Worm (Caenorhabditis elegans) whole organism, young adult: ENCODE results near the gene K11H3.8.
A peak's percentile ranks its signal among the peaks of the same experiment; 100 is the strongest.

Experiments used
- B0261.1 ChIP-seq: sonication (generic microtip); optimal IDR thresholded peaks from 2 replicates; lab custom pipeline; 2016; ENCODE audit warnings: mild to moderate bottlenecking, missing genetic modification characterization, moderate library complexity, missing compliant biosample characterization
- C06A6.2 ChIP-seq: fragments of 200-800 bp; sonication (Bioruptor generic); conservative IDR thresholded peaks from 2 replicates; pipeline ENCODE4 v1.3.6; 2022; ENCODE audit warnings: missing genetic modification characterization, missing compliant biosample characterization
- F49E8.2 ChIP-seq: sonication (generic microtip); optimal IDR thresholded peaks from 3 replicates; lab custom pipeline; 2017; ENCODE audit warnings: missing genetic modification characterization, mild to moderate bottlenecking, missing compliant biosample characterization, antibody characterized with exemption, moderate library complexity; ENCODE audit not compliant: insufficient read depth
- F55B11.4 ChIP-seq: sonication (generic microtip); optimal IDR thresholded peaks from 2 replicates; lab custom pipeline; 2016; ENCODE audit warnings: missing compliant biosample characterization, missing genetic modification characterization, borderline replicate concordance; ENCODE audit not compliant: insufficient read depth
- K11D2.4 ChIP-seq: fragments of 200-800 bp; sonication (Bioruptor generic); IDR thresholded peaks from 2 replicates; pipeline ENCODE4 v1.3.6; 2022; ENCODE audit warnings: missing genetic modification reagents, missing genetic modification characterization, missing compliant biosample characterization
- K12H6.12 ChIP-seq: fragments of 200-800 bp; sonication (Bioruptor generic); optimal IDR thresholded peaks from 2 replicates; lab custom pipeline; 2018; ENCODE audit warnings: mild to moderate bottlenecking, missing genetic modification characterization, missing compliant biosample characterization
- T07F8.4 ChIP-seq: sonication (generic microtip); optimal IDR thresholded peaks from 2 replicates; lab custom pipeline; 2016; ENCODE audit warnings: mild to moderate bottlenecking, missing genetic modification characterization, moderate library complexity, missing compliant biosample characterization
- T26A5.8 ChIP-seq: sonication (generic microtip); optimal IDR thresholded peaks from 2 replicates; lab custom pipeline; 2016; ENCODE audit warnings: missing genetic modification characterization, missing compliant biosample characterization
- Y53F4B.3 ChIP-seq: fragments of 200-800 bp; sonication (Bioruptor generic); IDR thresholded peaks from 2 replicates; pipeline ENCODE4 v1.3.6; 2022; ENCODE audit warnings: missing genetic modification reagents, missing genetic modification characterization, missing compliant biosample characterization
- Y79H2A.3 ChIP-seq: fragments of 200-800 bp; sonication (Bioruptor generic); conservative IDR thresholded peaks from 2 replicates; pipeline ENCODE4 v1.3.6; 2022; ENCODE audit warnings: missing genetic modification reagents, missing genetic modification characterization, missing compliant biosample characterization
- ZK185.1 ChIP-seq: sonication (generic microtip); optimal IDR thresholded peaks from 2 replicates; lab custom pipeline; 2016; ENCODE audit warnings: mild to moderate bottlenecking, missing genetic modification characterization, missing compliant biosample characterization; ENCODE audit not compliant: poor library complexity, severe bottlenecking
- akir-1 ChIP-seq: fragments of 200-800 bp; sonication (Bioruptor generic); optimal IDR thresholded peaks from 2 replicates; lab custom pipeline; 2018; ENCODE audit warnings: mild to moderate bottlenecking, missing genetic modification characterization, moderate library complexity, missing compliant biosample characterization
- athp-1 ChIP-seq: sonication (generic microtip); optimal IDR thresholded peaks from 2 replicates; lab custom pipeline; 2017; ENCODE audit warnings: mild to moderate bottlenecking, missing genetic modification characterization, missing compliant biosample characterization
- attf-5 ChIP-seq: fragments of 200-800 bp; sonication (Bioruptor generic); optimal IDR thresholded peaks from 2 replicates; lab custom pipeline; 2018; ENCODE audit warnings: mild to moderate bottlenecking, missing genetic modification characterization, missing compliant biosample characterization
- bed-1 ChIP-seq: fragments of 200-800 bp; sonication (Bioruptor generic); IDR thresholded peaks from 2 replicates; pipeline ENCODE4 v1.3.6; 2022; ENCODE audit warnings: missing genetic modification reagents, missing genetic modification characterization, missing compliant biosample characterization
- ceh-91 ChIP-seq: fragments of 200-800 bp; sonication (Bioruptor generic); IDR thresholded peaks from 2 replicates; pipeline ENCODE4 v1.3.6; 2022; ENCODE audit warnings: missing genetic modification reagents, missing genetic modification characterization, missing compliant biosample characterization
- dox-1 ChIP-seq: fragments of 200-800 bp; sonication (Bioruptor generic); IDR thresholded peaks from 2 replicates; pipeline ENCODE4 v1.3.6; 2022; ENCODE audit warnings: missing genetic modification reagents, missing genetic modification characterization, missing compliant biosample characterization
- dpl-1 ChIP-seq: fragments of 150-350 bp; optimal IDR thresholded peaks from 2 replicates; lab custom pipeline; 2014; ENCODE audit warnings: missing biosample characterization, missing genetic modification reagents, missing genetic modification characterization
- efl-1 ChIP-seq: fragments of 150-350 bp; optimal IDR thresholded peaks from 2 replicates; lab custom pipeline; 2014; ENCODE audit warnings: missing biosample characterization, missing genetic modification reagents, missing genetic modification characterization
- egl-44 ChIP-seq: fragments of 200-800 bp; sonication (Bioruptor generic); IDR thresholded peaks from 2 replicates; pipeline ENCODE4 v1.3.6; 2022; ENCODE audit warnings: missing genetic modification reagents, missing genetic modification characterization, missing compliant biosample characterization
- gei-17 ChIP-seq: fragments of 200-800 bp; sonication (Bioruptor generic); optimal IDR thresholded peaks from 2 replicates; lab custom pipeline; 2018; ENCODE audit warnings: mild to moderate bottlenecking, missing genetic modification characterization, missing compliant biosample characterization
- him-1 ChIP-seq: sonication (generic microtip); optimal IDR thresholded peaks from 2 replicates; lab custom pipeline; 2016; ENCODE audit warnings: missing genotype, missing genetic modification reagents, missing genetic modification characterization, missing compliant biosample characterization
- hlh-12 ChIP-seq: sonication (generic microtip); optimal IDR thresholded peaks from 2 replicates; lab custom pipeline; 2016; ENCODE audit warnings: missing genetic modification characterization, missing compliant biosample characterization
- hmg-1.2 ChIP-seq: fragments of 200-800 bp; sonication (Bioruptor generic); IDR thresholded peaks from 2 replicates; pipeline ENCODE4 v1.3.6; 2022; ENCODE audit warnings: missing genetic modification reagents, missing genetic modification characterization, missing compliant biosample characterization
- hmg-20 ChIP-seq: fragments of 200-800 bp; sonication (Bioruptor generic); IDR thresholded peaks from 2 replicates; pipeline ENCODE4 v1.3.6; 2022; ENCODE audit warnings: missing genetic modification reagents, missing genetic modification characterization, missing compliant biosample characterization
- let-607 ChIP-seq, 2 experiments: fragments of 200-800 bp in 1 of 2; sonication (Bioruptor generic) in 1 of 2; sonication (generic microtip) in 1 of 2; optimal IDR thresholded peaks; 2 replicates each; lab custom pipeline; 2016 to 2018; ENCODE audit warnings: mild to moderate bottlenecking in 2 of 2, missing compliant biosample characterization in 2 of 2, missing genetic modification characterization in 2 of 2, moderate library complexity in 2 of 2, missing genotype in 1 of 2
- lin-54 ChIP-seq: fragments of 200-800 bp; sonication (Bioruptor generic); optimal IDR thresholded peaks from 2 replicates; lab custom pipeline; 2018; ENCODE audit warnings: mild to moderate bottlenecking, missing genetic modification characterization, missing compliant biosample characterization
- lsy-27 ChIP-seq: sonication (generic microtip); optimal IDR thresholded peaks from 2 replicates; lab custom pipeline; 2017; ENCODE audit warnings: missing genetic modification characterization, mild to moderate bottlenecking, missing compliant biosample characterization, antibody characterized with exemption, missing genotype, borderline replicate concordance; ENCODE audit not compliant: insufficient read depth
- madf-3 ChIP-seq: fragments of 200-800 bp; sonication (Bioruptor generic); IDR thresholded peaks from 2 replicates; pipeline ENCODE4 v1.3.6; 2022; ENCODE audit warnings: missing genetic modification reagents, missing genetic modification characterization, missing compliant biosample characterization
- madf-6 ChIP-seq: fragments of 200-800 bp; sonication (Bioruptor generic); IDR thresholded peaks from 2 replicates; pipeline ENCODE4 v1.3.6; 2022; ENCODE audit warnings: missing genetic modification reagents, missing genetic modification characterization, missing compliant biosample characterization
- mes-4 ChIP-seq: sonication (generic microtip); optimal IDR thresholded peaks from 2 replicates; lab custom pipeline; 2016; ENCODE audit warnings: missing genotype, missing genetic modification characterization, missing compliant biosample characterization
- nhr-179 ChIP-seq: sonication (generic microtip); optimal IDR thresholded peaks from 2 replicates; lab custom pipeline; 2016; ENCODE audit warnings: mild to moderate bottlenecking, missing genetic modification characterization, missing compliant biosample characterization
- nhr-27 ChIP-seq: fragments of 200-800 bp; sonication (Bioruptor generic); optimal IDR thresholded peaks from 2 replicates; lab custom pipeline; 2018; ENCODE audit warnings: mild to moderate bottlenecking, missing genetic modification characterization, moderate library complexity, missing compliant biosample characterization
- pbrm-1 ChIP-seq: fragments of 200-800 bp; sonication (Bioruptor generic); IDR thresholded peaks from 2 replicates; pipeline ENCODE4 v1.3.6; 2022; ENCODE audit warnings: missing genetic modification reagents, missing genetic modification characterization, missing compliant biosample characterization
- pha-4 ChIP-seq: fragments of 150-350 bp; sonication (generic microtip); optimal IDR thresholded peaks from 2 replicates; lab custom pipeline; 2014; ENCODE audit warnings: missing biosample characterization, missing genetic modification reagents, missing genetic modification characterization
- repo-1 ChIP-seq: sonication (generic microtip); optimal IDR thresholded peaks from 2 replicates; lab custom pipeline; 2017; ENCODE audit warnings: mild to moderate bottlenecking, missing genetic modification characterization, missing compliant biosample characterization
- rpc-1 ChIP-seq, 2 experiments: fragments of 150-350 bp in 1 of 2; sonication (generic microtip) in 1 of 2; optimal IDR thresholded peaks; 2 replicates each; lab custom pipeline; 2014 to 2018; ENCODE audit warnings: missing biosample characterization in 1 of 2, missing genetic modification characterization in 1 of 2, missing genetic modification reagents in 1 of 2, missing genotype in 1 of 2
- sdz-38 ChIP-seq: sonication (generic microtip); optimal IDR thresholded peaks from 2 replicates; lab custom pipeline; 2016; ENCODE audit warnings: missing genotype, missing genetic modification characterization, missing compliant biosample characterization
- sea-2 ChIP-seq: fragments of 200-800 bp; sonication (Bioruptor generic); IDR thresholded peaks from 2 replicates; pipeline ENCODE4 v1.3.6; 2022; ENCODE audit warnings: missing genetic modification characterization, missing compliant biosample characterization
- snpc-3.4 ChIP-seq: sonication (generic microtip); optimal IDR thresholded peaks from 2 replicates; lab custom pipeline; 2017; ENCODE audit warnings: missing genetic modification characterization, mild to moderate bottlenecking, missing compliant biosample characterization, antibody characterized with exemption, moderate library complexity, missing genotype, missing genetic modification reagents
- sptf-2 ChIP-seq: fragments of 200-800 bp; sonication (Bioruptor generic); optimal IDR thresholded peaks from 2 replicates; lab custom pipeline; 2018; ENCODE audit warnings: mild to moderate bottlenecking, missing genetic modification characterization, missing compliant biosample characterization
- tbp1 ChIP-seq: fragments of 200-800 bp; sonication (Bioruptor generic); optimal IDR thresholded peaks from 2 replicates; lab custom pipeline; 2018; ENCODE audit warnings: mild to moderate bottlenecking, missing genetic modification characterization, missing compliant biosample characterization
- tbx-9 ChIP-seq: sonication (generic microtip); optimal IDR thresholded peaks from 2 replicates; lab custom pipeline; 2016; ENCODE audit warnings: borderline replicate concordance, missing genetic modification characterization, inconsistent platforms, missing compliant biosample characterization
- unc-130 ChIP-seq: sonication (generic microtip); optimal IDR thresholded peaks from 2 replicates; lab custom pipeline; 2016; ENCODE audit warnings: missing genetic modification reagents, missing genetic modification characterization, missing compliant biosample characterization
- xnd-1 ChIP-seq: sonication (generic microtip); optimal IDR thresholded peaks from 2 replicates; lab custom pipeline; 2016; ENCODE audit warnings: missing genotype, missing genetic modification reagents, missing genetic modification characterization, missing compliant biosample characterization
- zim-3 ChIP-seq: sonication (generic microtip); optimal IDR thresholded peaks from 2 replicates; lab custom pipeline; 2017; ENCODE audit warnings: mild to moderate bottlenecking, missing genetic modification characterization, moderate library complexity, missing compliant biosample characterization

K11H3.8 gene

DNA sequence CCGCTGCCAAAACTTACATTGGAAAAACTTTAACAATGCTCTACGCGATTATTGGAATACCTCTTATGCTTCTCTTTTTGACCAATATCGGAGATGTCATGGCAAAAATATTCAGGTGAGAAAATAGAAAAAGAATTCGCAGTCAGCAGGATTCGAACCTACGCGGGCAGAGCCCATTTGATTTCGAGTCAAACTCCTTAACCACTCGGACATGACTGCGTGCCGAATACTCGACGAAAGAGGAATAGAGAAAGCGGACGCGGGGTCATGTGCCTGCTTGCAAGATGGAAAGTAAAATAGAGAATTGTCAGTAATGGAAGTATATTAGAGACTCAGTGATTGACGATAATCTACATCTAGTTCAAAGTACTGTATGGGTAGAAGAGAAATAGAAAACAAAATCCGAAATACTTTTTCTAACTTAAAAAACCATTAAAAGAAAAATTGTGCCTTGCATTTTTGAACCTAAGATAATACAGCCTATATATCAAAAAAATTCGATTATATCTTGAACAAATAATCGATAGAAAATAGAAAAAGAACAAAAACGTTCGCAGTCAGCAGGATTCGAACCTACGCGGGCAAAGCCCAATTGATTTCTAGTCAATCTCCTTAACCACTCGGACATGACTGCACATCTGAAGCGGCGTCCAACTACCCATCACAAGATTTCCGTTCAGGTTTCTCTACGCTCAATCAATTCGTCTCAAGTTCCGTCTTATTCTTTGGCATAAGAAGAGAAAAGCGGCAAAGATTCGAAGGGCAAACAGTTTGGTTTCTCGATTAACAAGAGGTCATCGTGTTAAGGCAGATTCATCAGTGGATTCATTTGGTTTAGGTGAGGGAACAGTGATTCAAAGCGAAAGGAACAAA lies 26.7 kb downstream of the K11H3.8 start (continued):
- TF ChIP-seq K11D2.4: no peak
- peak; percentile 40 for TF ChIP-seq K12H6.12
- peak; percentile 3 for TF ChIP-seq T07F8.4 (tag; lab: Kevin White, UChicago)
- peak; percentile 54; the same call in 1 of the 2 replicates for TF ChIP-seq madf-3 (GFP tag; lab: Robert Waterston, UW)
- no peak for TF ChIP-seq dpl-1
- TF ChIP-seq F55B11.4 (tag; lab: Kevin White, UChicago): no peak
- peak; percentile 78; the same call in 1 of the 2 replicates for TF ChIP-seq hmg-20 (GFP tag; lab: Robert Waterston, UW)
- TF ChIP-seq athp-1: peak; percentile 72
- TF ChIP-seq snpc-3.4 (tag; lab: Kevin White, UChicago): peak; percentile 54
- TF ChIP-seq rpc-1 (optimal IDR thresholded peaks at IDR 0.05; lab: Kevin White, UChicago): peak; percentile 60
- TF ChIP-seq rpc-1 (tag; optimal IDR thresholded peaks at IDR 0.05; lab: Kevin White, UChicago): peak; percentile 83
- TF ChIP-seq attf-5 (GFP tag; lab: Kevin White, UChicago): peak; percentile 28
- TF ChIP-seq akir-1 (GFP tag; lab: Kevin White, UChicago): no peak
- peak; percentile 62 for TF ChIP-seq madf-6 (GFP tag; lab: Robert Waterston, UW)
- peak; percentile 98 for TF ChIP-seq tbp1 (GFP tag; lab: Kevin White, UChicago)
- TF ChIP-seq tbx-9 (tag; lab: Kevin White, UChicago): no peak
- TF ChIP-seq nhr-27: no peak
- TF ChIP-seq pbrm-1 (GFP tag; lab: Robert Waterston, UW): peak; percentile 54; the same call in 1 of the 2 replicates
- no peak for TF ChIP-seq efl-1 (GFP tag; lab: Kevin White, UChicago)
- peak; percentile 58 for TF ChIP-seq him-1 (tag; lab: Kevin White, UChicago)
- TF ChIP-seq zim-3: peak; percentile 80
- no peak for TF ChIP-seq C06A6.2
- TF ChIP-seq lin-54 (GFP tag; lab: Kevin White, UChicago): peak; percentile 67
- TF ChIP-seq lsy-27 (tag; lab: Kevin White, UChicago): no peak
- TF ChIP-seq sptf-2 (GFP tag; lab: Kevin White, UChicago): no peak
- TF ChIP-seq ceh-91: no peak
- TF ChIP-seq sea-2 (GFP tag; lab: Robert Waterston, UW): no peak
- TF ChIP-seq Y79H2A.3: no peak
- TF ChIP-seq sdz-38 (tag; lab: Kevin White, UChicago): no peak
- TF ChIP-seq pha-4: no peak
- peak; percentile 51 for TF ChIP-seq unc-130
- no peak for TF ChIP-seq gei-17 (GFP tag; lab: Kevin White, UChicago)
- TF ChIP-seq let-607 (tag; optimal IDR thresholded peaks at IDR 0.05; lab: Kevin White, UChicago): peak in 1 of 2 experiments; percentile 4
- TF ChIP-seq nhr-179 (tag; lab: Kevin White, UChicago): no peak
- TF ChIP-seq egl-44 (GFP tag; lab: Robert Waterston, UW): peak; percentile 75; the same call in 1 of the 2 replicates
- peak; percentile 51 for TF ChIP-seq hlh-12 (tag; lab: Kevin White, UChicago)
- TF ChIP-seq B0261.1: peak; percentile 94
- peak; percentile 72 for TF ChIP-seq dox-1 (GFP tag; lab: Robert Waterston, UW)
- TF ChIP-seq xnd-1: no peak
- no peak for TF ChIP-seq repo-1 (tag; lab: Kevin White, UChicago)
- TF ChIP-seq ZK185.1 (tag; lab: Kevin White, UChicago): peak; percentile 74
- TF ChIP-seq hmg-1.2 (GFP tag; lab: Robert Waterston, UW): peak; percentile 78
- 0 out of 2 replicates have a peak, but pooled peaks have one; percentile 40 for TF ChIP-seq Y53F4B.3
- TF ChIP-seq mes-4 (tag; lab: Kevin White, UChicago): peak; percentile 15
- TF ChIP-seq F49E8.2: no peak
- no peak for TF ChIP-seq T26A5.8
- no peak for TF ChIP-seq bed-1 (GFP tag; lab: Robert Waterston, UW)
